Fruit fly (Drosophila melanogaster) whole organism, prepupa: Measurements from ENCODE around the gene CG31189.

Experiments
- Blimp-1 ChIP-seq: fragments of 200-800 bp; sonication (Bioruptor generic); optimal IDR thresholded peaks from 3 replicates; lab custom pipeline; 2017; ENCODE audit warnings: missing biosample characterization, missing genetic modification characterization, mild to moderate bottlenecking, moderate library complexity, missing genetic modification reagents
- CG10669 ChIP-seq: fragments of 200-800 bp; sonication (Bioruptor generic); optimal IDR thresholded peaks from 3 replicates; lab custom pipeline; 2018; ENCODE audit warnings: missing biosample characterization, mild to moderate bottlenecking, missing genetic modification characterization, moderate library complexity
- CG11294 ChIP-seq: fragments of 200-800 bp; sonication (Bioruptor generic); IDR thresholded peaks from 2 replicates; pipeline ENCODE4 v1.3.6; 2022; ENCODE audit warnings: missing biosample characterization, missing genetic modification characterization
- CG11762 ChIP-seq: fragments of 200-800 bp; sonication (Bioruptor generic); optimal IDR thresholded peaks from 3 replicates; lab custom pipeline; 2016; ENCODE audit warnings: missing biosample characterization, missing genetic modification characterization; ENCODE audit not compliant: insufficient read depth
- CG11902 ChIP-seq: fragments of 200-800 bp; sonication (Bioruptor generic); optimal IDR thresholded peaks from 3 replicates; lab custom pipeline; 2016; ENCODE audit warnings: missing biosample characterization, missing genetic modification characterization
- CG15336 ChIP-seq: fragments of 200-800 bp; sonication (Bioruptor generic); IDR thresholded peaks from 2 replicates; pipeline ENCODE4 v1.3.6; 2022; ENCODE audit warnings: missing biosample characterization, missing genetic modification characterization
- CG16779 ChIP-seq: fragments of 200-800 bp; sonication (Bioruptor generic); optimal IDR thresholded peaks from 3 replicates; lab custom pipeline; 2017; ENCODE audit warnings: missing biosample characterization, mild to moderate bottlenecking, missing genetic modification characterization
- CG32006 ChIP-seq: fragments of 200-800 bp; sonication (Bioruptor generic); optimal IDR thresholded peaks from 3 replicates; lab custom pipeline; 2017; ENCODE audit warnings: missing biosample characterization, mild to moderate bottlenecking, missing genetic modification characterization
- CG6792 ChIP-seq: fragments of 200-800 bp; sonication (Bioruptor generic); optimal IDR thresholded peaks from 3 replicates; lab custom pipeline; 2016; ENCODE audit warnings: missing biosample characterization, missing genetic modification characterization
- CG6808 ChIP-seq: fragments of 200-800 bp; sonication (Bioruptor generic); optimal IDR thresholded peaks from 3 replicates; lab custom pipeline; 2017; ENCODE audit warnings: missing biosample characterization, missing genetic modification characterization, mild to moderate bottlenecking, moderate library complexity, missing genetic modification reagents
- CG6854 ChIP-seq: fragments of 200-800 bp; sonication (Bioruptor generic); optimal IDR thresholded peaks from 2 replicates; lab custom pipeline; 2017; ENCODE audit warnings: missing biosample characterization, mild to moderate bottlenecking, missing genetic modification characterization
- CG8319 ChIP-seq: fragments of 200-800 bp; sonication (Bioruptor generic); optimal IDR thresholded peaks from 3 replicates; lab custom pipeline; 2016; ENCODE audit warnings: missing biosample characterization, missing genetic modification characterization
- CG8632 ChIP-seq: fragments of 200-800 bp; sonication (Bioruptor generic); optimal IDR thresholded peaks from 3 replicates; lab custom pipeline; 2016; ENCODE audit warnings: missing biosample characterization, missing genetic modification characterization
- CG9139 ChIP-seq: fragments of 200-800 bp; sonication (Bioruptor generic); optimal IDR thresholded peaks from 3 replicates; lab custom pipeline; 2017; ENCODE audit warnings: missing biosample characterization, mild to moderate bottlenecking, missing genetic modification characterization
- Eip75B ChIP-seq: fragments of 200-800 bp; sonication (Bioruptor generic); optimal IDR thresholded peaks from 3 replicates; lab custom pipeline; 2016; ENCODE audit warnings: missing biosample characterization, missing genetic modification characterization
- Eip78C ChIP-seq: fragments of 200-800 bp; sonication (Bioruptor generic); peaks from one replicate; lab custom pipeline; 2016; ENCODE audit warnings: missing biosample characterization, missing genetic modification characterization
- Eip93F ChIP-seq: fragments of 200-800 bp; sonication (Bioruptor generic); optimal IDR thresholded peaks from 2 replicates; lab custom pipeline; 2016; ENCODE audit warnings: missing biosample characterization, mild to moderate bottlenecking, missing genetic modification characterization
- Hr39 ChIP-seq: fragments of 200-800 bp; sonication (Bioruptor generic); optimal IDR thresholded peaks from 2 replicates; lab custom pipeline; 2016; ENCODE audit warnings: missing biosample characterization, missing genetic modification characterization
- Lpt ChIP-seq: fragments of 200-800 bp; sonication (Bioruptor generic); optimal IDR thresholded peaks from 3 replicates; lab custom pipeline; 2016; ENCODE audit warnings: missing biosample characterization, missing genetic modification characterization
- Smox ChIP-seq: fragments of 200-800 bp; sonication (Bioruptor generic); optimal IDR thresholded peaks from 3 replicates; lab custom pipeline; 2016; ENCODE audit warnings: missing biosample characterization, missing genetic modification characterization
- Sox102F ChIP-seq: fragments of 200-800 bp; sonication (Bioruptor generic); optimal IDR thresholded peaks from 2 replicates; lab custom pipeline; 2016; ENCODE audit warnings: missing biosample characterization, mild to moderate bottlenecking, missing genetic modification characterization
- Sox15 ChIP-seq: fragments of 200-800 bp; sonication (Bioruptor generic); optimal IDR thresholded peaks from 3 replicates; lab custom pipeline; 2016; ENCODE audit warnings: missing biosample characterization, missing genetic modification characterization
- achi ChIP-seq: fragments of 200-800 bp; sonication (Bioruptor generic); optimal IDR thresholded peaks from 3 replicates; lab custom pipeline; 2016; ENCODE audit warnings: missing biosample characterization, missing genetic modification characterization
- eg ChIP-seq: fragments of 200-800 bp; sonication (Bioruptor generic); IDR thresholded peaks from 3 replicates; pipeline ENCODE4 v1.3.6; 2022; ENCODE audit warnings: missing biosample characterization, missing genetic modification characterization
- esn ChIP-seq: fragments of 200-800 bp; sonication (Bioruptor generic); optimal IDR thresholded peaks from 2 replicates; lab custom pipeline; 2016; ENCODE audit warnings: missing biosample characterization, mild to moderate bottlenecking, missing genetic modification characterization, moderate library complexity
- fd59A ChIP-seq: fragments of 200-800 bp; sonication (Bioruptor generic); optimal IDR thresholded peaks from 2 replicates; lab custom pipeline; 2017; ENCODE audit warnings: missing biosample characterization, mild to moderate bottlenecking, missing genetic modification characterization, missing genetic modification reagents
- fkh ChIP-seq: fragments of 200-800 bp; sonication (Bioruptor generic); optimal IDR thresholded peaks from 3 replicates; lab custom pipeline; 2017; ENCODE audit warnings: missing biosample characterization, mild to moderate bottlenecking, missing genetic modification characterization, moderate library complexity
- lz ChIP-seq: fragments of 200-800 bp; sonication (Bioruptor generic); optimal IDR thresholded peaks from 3 replicates; lab custom pipeline; 2016; ENCODE audit warnings: missing biosample characterization, missing genetic modification characterization
- net ChIP-seq: fragments of 200-800 bp; sonication (Bioruptor generic); optimal IDR thresholded peaks from 3 replicates; lab custom pipeline; 2016; ENCODE audit warnings: missing biosample characterization, missing genetic modification characterization
- spab ChIP-seq: fragments of 200-800 bp; sonication (Bioruptor generic); optimal IDR thresholded peaks from 2 replicates; lab custom pipeline; 2017; ENCODE audit warnings: missing biosample characterization, mild to moderate bottlenecking, missing genetic modification characterization, missing genetic modification reagents
- svp ChIP-seq: fragments of 200-800 bp; sonication (Bioruptor generic); peaks from one replicate; lab custom pipeline; 2016; ENCODE audit warnings: missing biosample characterization, missing genetic modification characterization
- topi ChIP-seq: fragments of 200-800 bp; sonication (Bioruptor generic); optimal IDR thresholded peaks from 3 replicates; lab custom pipeline; 2016; ENCODE audit warnings: missing biosample characterization, missing genetic modification characterization
- vri ChIP-seq: fragments of 200-800 bp; sonication (Bioruptor generic); optimal IDR thresholded peaks from 3 replicates; lab custom pipeline; 2016; ENCODE audit warnings: missing biosample characterization, mild to moderate bottlenecking, missing genetic modification characterization

The CG31189 gene

dm6 chr3R:21089416-21089815 is 43.8 kb upstream of the CG31189 start (continued):
- TF ChIP-seq fd59A (GFP tag; lab: Kevin White, UChicago), result peak; percentile 35
- TF ChIP-seq CG6792 (GFP tag; lab: Kevin White, UChicago), result peak; percentile 43
- peak; percentile 87 for TF ChIP-seq Eip78C (GFP tag; lab: Kevin White, UChicago)
- TF ChIP-seq CG9139, result no peak
- TF ChIP-seq CG8632 (GFP tag; lab: Kevin White, UChicago), result no peak
- TF ChIP-seq achi (GFP tag; lab: Kevin White, UChicago), result no peak
- TF ChIP-seq CG16779 (tag; lab: Kevin White, UChicago), result no peak
- peak; percentile 23 for TF ChIP-seq CG6808 (GFP tag; lab: Kevin White, UChicago)
- peak; percentile 3 for TF ChIP-seq lz
- no peak for TF ChIP-seq Smox (GFP tag; lab: Kevin White, UChicago)
- TF ChIP-seq Eip93F, result no peak
- no peak for TF ChIP-seq Hr39
- TF ChIP-seq topi, result peak; percentile 51
- peak; percentile 52 for TF ChIP-seq CG10669 (GFP tag; lab: Kevin White, UChicago)
- TF ChIP-seq Lpt (GFP tag; lab: Kevin White, UChicago), result no peak
- TF ChIP-seq CG11762 (GFP tag; lab: Kevin White, UChicago), result no peak
- TF ChIP-seq Sox15, result no peak
- TF ChIP-seq vri, result peak; percentile 18

- TF ChIP-seq Eip93F, result no peak
- peak; percentile 81 for TF ChIP-seq svp (GFP tag; lab: Kevin White, UChicago)
Measured at dm6 chr3R:21084979-21085378, 39.3 kb upstream of the CG31189 start.

dm6 chr3R:21080876-21081586 is 35.4 kb upstream of the CG31189 start, which contains the start of gene HHEX:
HHEX (minus strand) TSS chr3R:21080926.
- TF ChIP-seq spab (GFP tag; lab: Kevin White, UChicago) (no peak), vri (peak; percentile 63), CG8319 (GFP tag; lab: Kevin White, UChicago) (no peak), fkh (peak; percentile 56), achi (GFP tag; lab: Kevin White, UChicago) (no peak), Blimp-1 (GFP tag; lab: Kevin White, UChicago) (no peak), Sox102F (GFP tag; lab: Kevin White, UChicago) (no peak), CG16779 (tag; lab: Kevin White, UChicago) (no peak), CG11902 (GFP tag; lab: Kevin White, UChicago) (no peak)

dm6 chr3R:21078958-21079357 is 33.3 kb upstream of the CG31189 start:
- TF ChIP-seq Eip75B (no peak), CG15336 (GFP tag; lab: Robert Waterston, UW) (no peak), lz (no peak), CG11294 (no peak), Lpt (GFP tag; lab: Kevin White, UChicago) (no peak)

dm6 chr3R:21078211-21078610 is 32.6 kb upstream of the CG31189 start:
- TF ChIP-seq Eip93F, result no peak
- TF ChIP-seq CG6854 (GFP tag; lab: Kevin White, UChicago), result no peak
- no peak for TF ChIP-seq CG8632 (GFP tag; lab: Kevin White, UChicago)
- TF ChIP-seq vri, result peak; percentile 42

dm6 chr3R:21077577-21077976 is 31.9 kb upstream of the CG31189 start:
- TF ChIP-seq Sox15 (no peak), fd59A (GFP tag; lab: Kevin White, UChicago) (no peak), net (no peak), esn (GFP tag; lab: Kevin White, UChicago) (no peak), Eip78C (GFP tag; lab: Kevin White, UChicago) (no peak), CG8632 (GFP tag; lab: Kevin White, UChicago) (no peak), CG8319 (GFP tag; lab: Kevin White, UChicago) (no peak), CG9139 (no peak), Blimp-1 (GFP tag; lab: Kevin White, UChicago) (no peak), eg (no peak), lz (no peak), CG32006 (no peak), CG16779 (tag; lab: Kevin White, UChicago) (no peak)
